Worm (Caenorhabditis elegans) whole organism, L1 larva: ENCODE data around the gene nlp-31.

Experiments
- aha-1 ChIP-seq: fragments of 150-350 bp; optimal IDR thresholded peaks from 2 replicates; lab custom pipeline; 2014; ENCODE audit warnings: missing biosample characterization, missing genetic modification characterization
- lin-13 ChIP-seq: fragments of 150-350 bp; optimal IDR thresholded peaks from 2 replicates; lab custom pipeline; 2014; ENCODE audit warnings: missing biosample characterization, missing genetic modification reagents, missing genetic modification characterization
- lin-15B ChIP-seq: fragments of 150-350 bp; sonication (generic microtip); optimal IDR thresholded peaks from 3 replicates; lab custom pipeline; 2014; ENCODE audit warnings: missing biosample characterization, missing genetic modification characterization
- lir-3 ChIP-seq: sonication (generic microtip); optimal IDR thresholded peaks from 2 replicates; lab custom pipeline; 2016; ENCODE audit warnings: mild to moderate bottlenecking, missing genetic modification characterization, moderate library complexity, missing compliant biosample characterization; ENCODE audit not compliant: poor library complexity
- nhr-11 ChIP-seq: fragments of 150-350 bp; optimal IDR thresholded peaks from 2 replicates; lab custom pipeline; 2014; ENCODE audit warnings: missing biosample characterization, missing genetic modification characterization
- pqm-1 ChIP-seq: sonication (generic microtip); optimal IDR thresholded peaks from 3 replicates; lab custom pipeline; 2017; ENCODE audit warnings: missing biosample characterization, missing genetic modification characterization
- tbx-2 ChIP-seq: sonication (generic microtip); optimal IDR thresholded peaks from 2 replicates; lab custom pipeline; 2016; ENCODE audit warnings: missing genetic modification characterization, missing compliant biosample characterization
- unc-62 ChIP-seq: fragments of 150-350 bp; optimal IDR thresholded peaks from 2 replicates; lab custom pipeline; 2014; ENCODE audit warnings: missing biosample characterization, missing genetic modification reagents, missing genetic modification characterization
- xbp-1 ChIP-seq: sonication (generic microtip); optimal IDR thresholded peaks from 2 replicates; lab custom pipeline; 2016; ENCODE audit warnings: missing genetic modification characterization, missing compliant biosample characterization

DNA sequence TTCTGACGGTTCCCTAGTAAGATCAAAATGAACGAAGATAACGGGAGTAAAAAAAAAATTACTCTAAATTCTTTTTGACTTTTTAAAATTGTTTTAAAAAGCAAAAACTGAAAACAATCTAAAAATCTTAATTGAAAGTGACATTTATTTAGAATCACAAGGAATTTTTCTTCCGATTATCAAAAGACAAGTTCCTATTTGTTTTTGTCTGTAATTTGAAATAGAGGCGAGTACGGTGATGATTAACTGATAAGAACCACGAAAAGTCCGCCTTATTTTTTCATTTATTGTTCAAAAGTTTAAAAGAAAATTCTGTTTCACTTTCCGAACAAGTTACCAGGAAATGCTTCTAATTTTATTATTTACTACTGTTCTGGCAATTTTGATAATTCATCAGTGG lies 30.1 kb upstream of the nlp-31 start, which contains the start of gene dach-1:
- no peak for TF ChIP-seq pqm-1 (tag; lab: Kevin White, UChicago)
- TF ChIP-seq xbp-1 (tag; lab: Kevin White, UChicago): no peak
- no peak for TF ChIP-seq aha-1 (tag; lab: Kevin White, UChicago)
- no peak for TF ChIP-seq lir-3 (tag; lab: Kevin White, UChicago)
- no peak for TF ChIP-seq nhr-11 (tag; lab: Kevin White, UChicago)
- no peak for TF ChIP-seq lin-13 (GFP tag; lab: Kevin White, UChicago)
- no peak for TF ChIP-seq lin-15B
- no peak for TF ChIP-seq tbx-2 (tag; lab: Kevin White, UChicago)
- TF ChIP-seq unc-62 (GFP tag; lab: Kevin White, UChicago): no peak
